Fruit fly (Drosophila melanogaster) whole organism, embryonic: Measurements from ENCODE around the gene Paics.

Experiments
- Awh ChIP-seq: fragments of 200-800 bp; sonication (Bioruptor generic); IDR thresholded peaks from 2 replicates; pipeline ENCODE4, ENCODE4 v1.3.6; 2022; ENCODE audit warnings: missing biosample characterization, missing genetic modification characterization
- CG10209 ChIP-seq: fragments of 200-800 bp; sonication (Bioruptor generic); optimal IDR thresholded peaks from 3 replicates; lab custom pipeline; 2017; ENCODE audit warnings: missing biosample characterization, mild to moderate bottlenecking, missing genetic modification characterization, missing genetic modification reagents
- CG10565 ChIP-seq: fragments of 200-800 bp; sonication (Bioruptor generic); optimal IDR thresholded peaks from 3 replicates; lab custom pipeline; 2016; ENCODE audit warnings: missing biosample characterization, mild to moderate bottlenecking, missing genetic modification characterization
- CG11723 ChIP-seq: fragments of 200-800 bp; sonication (Bioruptor generic); optimal IDR thresholded peaks from 2 replicates; lab custom pipeline; 2017; ENCODE audit warnings: missing biosample characterization, mild to moderate bottlenecking, missing genetic modification characterization
- CG1233 ChIP-seq: fragments of 200-800 bp; sonication (Bioruptor generic); optimal IDR thresholded peaks from 4 replicates; lab custom pipeline; 2018; ENCODE audit warnings: missing biosample characterization, mild to moderate bottlenecking, missing genetic modification characterization
- CG12744 ChIP-seq: fragments of 200-800 bp; sonication (Bioruptor generic); optimal IDR thresholded peaks from 2 replicates; lab custom pipeline; 2016; ENCODE audit warnings: missing biosample characterization, missing genetic modification characterization
- CG14050 ChIP-seq: fragments of 200-800 bp; sonication (Bioruptor generic); IDR thresholded peaks from 3 replicates; pipeline ENCODE4 v1.3.6; 2022; ENCODE audit warnings: missing biosample characterization, missing genetic modification characterization
- CG1603 ChIP-seq: fragments of 200-800 bp; sonication (Bioruptor generic); optimal IDR thresholded peaks from 2 replicates; lab custom pipeline; 2019; ENCODE audit warnings: missing biosample characterization, mild to moderate bottlenecking, missing genetic modification characterization, moderate library complexity
- CG1647 ChIP-seq: fragments of 200-800 bp; sonication (Bioruptor generic); optimal IDR thresholded peaks from 3 replicates; lab custom pipeline; 2016; ENCODE audit warnings: missing biosample characterization, missing genetic modification characterization
- CG17385 ChIP-seq: fragments of 200-800 bp; sonication (Bioruptor generic); optimal IDR thresholded peaks from 3 replicates; lab custom pipeline; 2018; ENCODE audit warnings: missing biosample characterization, mild to moderate bottlenecking, missing genetic modification characterization
- CG18764 ChIP-seq: fragments of 200-800 bp; sonication (Bioruptor generic); optimal IDR thresholded peaks from 3 replicates; lab custom pipeline; 2016; ENCODE audit warnings: missing biosample characterization, missing genetic modification characterization
- CG2712 ChIP-seq: fragments of 200-800 bp; optimal IDR thresholded peaks from 3 replicates; lab custom pipeline; 2019; ENCODE audit warnings: missing biosample characterization, mild to moderate bottlenecking, missing genetic modification characterization, moderate library complexity
- CG30431 ChIP-seq: fragments of 200-800 bp; sonication (Bioruptor generic); optimal IDR thresholded peaks from 2 replicates; lab custom pipeline; 2017; ENCODE audit warnings: missing biosample characterization, missing genetic modification characterization
- CG33557 ChIP-seq: fragments of 200-800 bp; sonication (Bioruptor generic); optimal IDR thresholded peaks from 2 replicates; lab custom pipeline; 2019; ENCODE audit warnings: missing biosample characterization, mild to moderate bottlenecking, missing genetic modification characterization, moderate library complexity
- CG4282 ChIP-seq: fragments of 200-800 bp; sonication (Bioruptor generic); optimal IDR thresholded peaks from 2 replicates; lab custom pipeline; 2016; ENCODE audit warnings: missing biosample characterization, missing genetic modification characterization
- CG4328 ChIP-seq: fragments of 200-800 bp; sonication (Bioruptor generic); optimal IDR thresholded peaks from 3 replicates; lab custom pipeline; 2017; ENCODE audit warnings: missing biosample characterization, missing genetic modification reagents, missing genetic modification characterization
- CG6254 ChIP-seq: fragments of 200-800 bp; sonication (Bioruptor generic); optimal IDR thresholded peaks from 3 replicates; lab custom pipeline; 2017; ENCODE audit warnings: mild to moderate bottlenecking, missing biosample characterization, missing genetic modification reagents, missing genetic modification characterization
- CG7745 ChIP-seq: fragments of 200-800 bp; sonication (Bioruptor generic); optimal IDR thresholded peaks from 2 replicates; lab custom pipeline; 2018; ENCODE audit warnings: missing biosample characterization, mild to moderate bottlenecking, missing genetic modification characterization, moderate library complexity
- CG7928 ChIP-seq: fragments of 200-800 bp; sonication (Bioruptor generic); optimal IDR thresholded peaks from 2 replicates; lab custom pipeline; 2017; ENCODE audit warnings: missing biosample characterization, mild to moderate bottlenecking, missing genetic modification characterization
- CG8089 ChIP-seq: fragments of 200-800 bp; sonication (Bioruptor generic); optimal IDR thresholded peaks from 3 replicates; lab custom pipeline; 2016; ENCODE audit warnings: missing biosample characterization, missing genetic modification characterization
- CHES-1-like ChIP-seq: fragments of 200-800 bp; sonication (Bioruptor generic); optimal IDR thresholded peaks from 2 replicates; lab custom pipeline; 2016; ENCODE audit warnings: missing biosample characterization, missing genetic modification characterization
- Camta ChIP-seq: fragments of 200-800 bp; sonication (Bioruptor generic); optimal IDR thresholded peaks from 2 replicates; lab custom pipeline; 2016; ENCODE audit warnings: missing biosample characterization, missing genetic modification characterization
- D19A ChIP-seq: fragments of 200-800 bp; optimal IDR thresholded peaks from 3 replicates; lab custom pipeline; 2019; ENCODE audit warnings: missing biosample characterization, mild to moderate bottlenecking, missing genetic modification characterization, moderate library complexity
- Drgx ChIP-seq: fragments of 200-800 bp; sonication (Bioruptor generic); IDR thresholded peaks from 2 replicates; pipeline ENCODE4 v1.3.6; 2022; ENCODE audit warnings: missing biosample characterization, missing genetic modification characterization
- ERR ChIP-seq: fragments of 200-800 bp; sonication (Bioruptor generic); optimal IDR thresholded peaks from 2 replicates; lab custom pipeline; 2016; ENCODE audit warnings: missing biosample characterization, missing genetic modification characterization
- H15 ChIP-seq: fragments of 200-800 bp; sonication (Bioruptor generic); IDR thresholded peaks from 3 replicates; pipeline ENCODE4 v1.3.6; 2022; ENCODE audit warnings: missing biosample characterization, missing genetic modification characterization
- MTF-1 ChIP-seq: fragments of 200-800 bp; sonication (Bioruptor generic); optimal IDR thresholded peaks from 2 replicates; lab custom pipeline; 2018; ENCODE audit warnings: missing biosample characterization, mild to moderate bottlenecking, missing genetic modification characterization, borderline replicate concordance
- NC2β ChIP-seq: fragments of 200-800 bp; sonication (Bioruptor generic); optimal IDR thresholded peaks from 2 replicates; lab custom pipeline; 2016; ENCODE audit warnings: missing biosample characterization, missing genetic modification characterization
- Optix ChIP-seq: fragments of 200-800 bp; sonication (Bioruptor generic); IDR thresholded peaks from 3 replicates; pipeline ENCODE4 v1.3.6; 2022; ENCODE audit warnings: missing biosample characterization, missing genetic modification characterization
- Usf ChIP-seq: fragments of 200-800 bp; sonication (Bioruptor generic); optimal IDR thresholded peaks from 2 replicates; lab custom pipeline; 2017; ENCODE audit warnings: missing genotype, missing biosample characterization, missing genetic modification characterization
- ab ChIP-seq: fragments of 200-800 bp; sonication (Bioruptor generic); optimal IDR thresholded peaks from 2 replicates; lab custom pipeline; 2016; ENCODE audit warnings: missing biosample characterization, missing genetic modification characterization
- az2 ChIP-seq: fragments of 200-800 bp; sonication (Bioruptor generic); optimal IDR thresholded peaks from 3 replicates; lab custom pipeline; 2016; ENCODE audit warnings: missing biosample characterization, missing genetic modification characterization
- btn ChIP-seq: fragments of 200-800 bp; sonication (Bioruptor generic); optimal IDR thresholded peaks from 2 replicates; lab custom pipeline; 2016; ENCODE audit warnings: missing biosample characterization, missing genetic modification characterization
- cwo ChIP-seq: fragments of 200-800 bp; sonication (Bioruptor generic); optimal IDR thresholded peaks from 3 replicates; lab custom pipeline; 2017; ENCODE audit warnings: missing biosample characterization, missing genetic modification characterization, mild to moderate bottlenecking, moderate library complexity, missing genetic modification reagents
- en ChIP-seq: fragments of 200-800 bp; sonication (Bioruptor generic); optimal IDR thresholded peaks from 2 replicates; lab custom pipeline; 2016; ENCODE audit warnings: missing biosample characterization, missing genetic modification characterization
- esg ChIP-seq: fragments of 200-800 bp; sonication (Bioruptor generic); conservative IDR thresholded peaks from 2 replicates; pipeline ENCODE4 v1.3.6; 2022; ENCODE audit warnings: missing biosample characterization, missing genetic modification characterization
- eve ChIP-seq, 2 experiments: fragments of >200 bp; optimal IDR thresholded peaks; 2 replicates each; lab custom pipeline; 2017; ENCODE audit warnings: missing biosample characterization in 2 of 2, missing genetic modification characterization in 2 of 2
- fu2 ChIP-seq: fragments of 200-800 bp; sonication (Bioruptor generic); optimal IDR thresholded peaks from 2 replicates; lab custom pipeline; 2016; ENCODE audit warnings: missing biosample characterization, missing genetic modification characterization
- gsb ChIP-seq: fragments of 200-800 bp; sonication (Bioruptor generic); IDR thresholded peaks from 2 replicates; pipeline ENCODE4 v1.3.6; 2022; ENCODE audit warnings: missing biosample characterization, missing genetic modification characterization
- nerfin-2 ChIP-seq: fragments of 200-800 bp; sonication (Bioruptor generic); IDR thresholded peaks from 2 replicates; pipeline ENCODE4 v1.3.6; 2022; ENCODE audit warnings: missing biosample characterization, missing genetic modification characterization; ENCODE audit not compliant: partially characterized antibody
- org-1 ChIP-seq: fragments of 200-800 bp; sonication (Bioruptor generic); optimal IDR thresholded peaks from 2 replicates; lab custom pipeline; 2017; ENCODE audit warnings: missing biosample characterization, missing genetic modification characterization
- pnt ChIP-seq: fragments of 200-800 bp; sonication (Bioruptor generic); optimal IDR thresholded peaks from 3 replicates; lab custom pipeline; 2016; ENCODE audit warnings: missing biosample characterization, missing genetic modification characterization
- pum ChIP-seq: fragments of 200-800 bp; sonication (Bioruptor generic); optimal IDR thresholded peaks from 2 replicates; lab custom pipeline; 2016; ENCODE audit warnings: missing biosample characterization, missing genetic modification characterization
- rib ChIP-seq: fragments of 200-800 bp; sonication (Bioruptor generic); IDR thresholded peaks from 2 replicates; pipeline ENCODE4 v1.3.6; 2022; ENCODE audit warnings: missing biosample characterization, missing genetic modification characterization
- sc ChIP-seq, 3 experiments: fragments of >200 bp in 2 of 3; fragments of 200-800 bp in 1 of 3; sonication (Bioruptor generic) in 1 of 3; optimal IDR thresholded peaks; 2 replicates in 2 of 3; 3 replicates in 1 of 3; lab custom pipeline; 2017; ENCODE audit warnings: mild to moderate bottlenecking in 1 of 3, missing biosample characterization in 1 of 3, missing genetic modification characterization in 1 of 3, missing genetic modification reagents in 1 of 3
- slou ChIP-seq: fragments of 200-800 bp; sonication (Bioruptor generic); optimal IDR thresholded peaks from 3 replicates; lab custom pipeline; 2016; ENCODE audit warnings: missing biosample characterization, missing genetic modification characterization
- sug ChIP-seq: fragments of 200-800 bp; optimal IDR thresholded peaks from 2 replicates; lab custom pipeline; 2019; ENCODE audit warnings: missing biosample characterization, mild to moderate bottlenecking, missing genetic modification characterization, moderate library complexity
- tll ChIP-seq, 2 experiments: fragments of 200-800 bp in 1 of 2; fragments of >200 bp in 1 of 2; sonication (Bioruptor generic) in 1 of 2; optimal IDR thresholded peaks; 2 replicates each; lab custom pipeline; 2017 to 2019; ENCODE audit warnings: missing biosample characterization in 2 of 2, missing genetic modification characterization in 2 of 2, mild to moderate bottlenecking in 1 of 2, moderate library complexity in 1 of 2
- toy ChIP-seq: fragments of 200-800 bp; sonication (Bioruptor generic); IDR thresholded peaks from 2 replicates; pipeline ENCODE4 v1.3.6; 2022; ENCODE audit warnings: missing biosample characterization, missing genetic modification characterization

Gene Paics

dm6 chrX:12719152-12719779 is 41.2 kb downstream of the Paics start (continued):
- TF ChIP-seq eve (GFP tag; optimal IDR thresholded peaks at IDR 0.05; lab: Kevin White, UChicago) (no peak), CG1603 (peak; percentile 79), H15 (GFP tag; lab: Robert Waterston, UW) (peak; percentile 66; the same call in 2 of the 3 replicates), CG18764 (GFP tag; lab: Kevin White, UChicago) (peak; percentile 21), esg (GFP tag; lab: Robert Waterston, UW) (peak; percentile 61), NC2β (peak; percentile 56), D19A (tag; lab: Kevin White, UChicago) (peak; percentile 41), CG1647 (GFP tag; lab: Kevin White, UChicago) (peak; percentile 76), gsb (GFP tag; lab: Robert Waterston, UW) (peak; percentile 16; the same call in 1 of the 2 replicates), CG6254 (GFP tag; lab: Kevin White, UChicago) (peak; percentile 62), sug (tag; lab: Kevin White, UChicago) (peak; percentile 7), CG10565 (GFP tag; lab: Kevin White, UChicago) (peak; percentile 37), Camta (peak; percentile 71), nerfin-2 (GFP tag; lab: Robert Waterston, UW) (no peak), CG4328 (GFP tag; lab: Kevin White, UChicago) (no peak), en (GFP tag; lab: Kevin White, UChicago) (peak; percentile 42), ab (GFP tag; lab: Kevin White, UChicago) (peak; percentile 64), CG17385 (peak; percentile 41), btn (GFP tag; lab: Kevin White, UChicago) (peak; percentile 54), pum (peak; percentile 75), CG2712 (tag; lab: Kevin White, UChicago) (peak; percentile 68), az2 (peak; percentile 74), Usf (GFP tag; lab: Kevin White, UChicago) (no peak), CG8089 (GFP tag; lab: Kevin White, UChicago) (peak; percentile 74), CG14050 (GFP tag; lab: Robert Waterston, UW) (peak; percentile 60), org-1 (GFP tag; lab: Kevin White, UChicago) (peak; percentile 69), Optix (GFP tag; lab: Robert Waterston, UW) (peak; percentile 51; the same call in 1 of the 3 replicates), ERR (GFP tag; lab: Kevin White, UChicago) (peak; percentile 47), slou (GFP tag; lab: Kevin White, UChicago) (peak; percentile 73), CG11723 (GFP tag; lab: Kevin White, UChicago) (peak; percentile 7), Awh (GFP tag; lab: Robert Waterston, UW) (no peak), CG30431 (GFP tag; lab: Kevin White, UChicago) (peak; percentile 65), toy (0 out of 2 replicates have a peak, but pooled peaks have one; percentile 19), rib (GFP tag; lab: Robert Waterston, UW) (no peak), pnt (peak; percentile 72), CG7928 (GFP tag; lab: Kevin White, UChicago) (peak; percentile 2), CHES-1-like (GFP tag; lab: Kevin White, UChicago) (peak; percentile 68), CG10209 (GFP tag; lab: Kevin White, UChicago) (peak; percentile 69), CG4282 (GFP tag; lab: Kevin White, UChicago) (peak; percentile 23), MTF-1 (GFP tag; lab: Kevin White, UChicago) (peak; percentile 32), sc (optimal IDR thresholded peaks at IDR 0.05; lab: Kevin White, UChicago) (no peak), sc (GFP tag; optimal IDR thresholded peaks at IDR 0.05; lab: Kevin White, UChicago) (no peak), CG1233 (GFP tag; lab: Kevin White, UChicago) (no peak), fu2 (GFP tag; lab: Kevin White, UChicago) (peak; percentile 67), tll (GFP tag; optimal IDR thresholded peaks at IDR 0.05; lab: Kevin White, UChicago) (no peak), CG12744 (peak; percentile 14), cwo (peak; percentile 55), CG7745 (tag; lab: Kevin White, UChicago) (no peak), Drgx (GFP tag; lab: Robert Waterston, UW) (peak; percentile 79), CG33557 (GFP tag; lab: Kevin White, UChicago) (no peak)
